Fruit fly (Drosophila melanogaster) whole organism, embryonic: Measurements from ENCODE around the gene Pink1.

Source experiments
- Bdp1 ChIP-seq: fragments of 200-800 bp; sonication (Bioruptor generic); optimal IDR thresholded peaks from 3 replicates; lab custom pipeline; 2016; ENCODE audit warnings: missing biosample characterization, missing genetic modification characterization
- BtbVII ChIP-seq: fragments of 200-800 bp; sonication (Bioruptor generic); optimal IDR thresholded peaks from 3 replicates; lab custom pipeline; 2017; ENCODE audit warnings: missing biosample characterization, mild to moderate bottlenecking, missing genetic modification characterization
- CG10209 ChIP-seq: fragments of 200-800 bp; sonication (Bioruptor generic); optimal IDR thresholded peaks from 3 replicates; lab custom pipeline; 2017; ENCODE audit warnings: missing biosample characterization, mild to moderate bottlenecking, missing genetic modification characterization, missing genetic modification reagents
- CG11247 ChIP-seq: fragments of 200-800 bp; sonication (Bioruptor generic); IDR thresholded peaks from 2 replicates; pipeline ENCODE4 v1.3.6; 2022; ENCODE audit warnings: missing biosample characterization, missing genetic modification characterization
- CG11696 ChIP-seq: fragments of 200-800 bp; sonication (Bioruptor generic); IDR thresholded peaks from 2 replicates; pipeline ENCODE4 v1.3.6; 2022; ENCODE audit warnings: missing biosample characterization, missing genetic modification characterization
- CG11723 ChIP-seq: fragments of 200-800 bp; sonication (Bioruptor generic); optimal IDR thresholded peaks from 2 replicates; lab custom pipeline; 2017; ENCODE audit warnings: missing biosample characterization, mild to moderate bottlenecking, missing genetic modification characterization
- CG12104 ChIP-seq: fragments of 200-800 bp; sonication (Bioruptor generic); optimal IDR thresholded peaks from 3 replicates; lab custom pipeline; 2016; ENCODE audit warnings: missing biosample characterization, missing genetic modification characterization
- CG13424 ChIP-seq: fragments of 200-800 bp; sonication (Bioruptor generic); optimal IDR thresholded peaks from 2 replicates; lab custom pipeline; 2019; ENCODE audit warnings: missing biosample characterization, mild to moderate bottlenecking, missing genetic modification characterization, moderate library complexity
- CG14860 ChIP-seq: fragments of 200-800 bp; sonication (Bioruptor generic); IDR thresholded peaks from 3 replicates; pipeline ENCODE4 v1.3.6; 2022; ENCODE audit warnings: missing biosample characterization, missing genetic modification characterization; ENCODE audit not compliant: partially characterized antibody
- CG1529 ChIP-seq: fragments of 200-800 bp; sonication (Bioruptor generic); optimal IDR thresholded peaks from 3 replicates; lab custom pipeline; 2018; ENCODE audit warnings: missing biosample characterization, missing genetic modification characterization
- CG16815 ChIP-seq: fragments of 200-800 bp; sonication (Bioruptor generic); optimal IDR thresholded peaks from 3 replicates; lab custom pipeline; 2017; ENCODE audit warnings: missing biosample characterization, mild to moderate bottlenecking, missing genetic modification characterization
- CG17361 ChIP-seq: fragments of 200-800 bp; sonication (Bioruptor generic); IDR thresholded peaks from 3 replicates; pipeline ENCODE4 v1.3.6; 2022; ENCODE audit warnings: missing biosample characterization, missing genetic modification characterization
- CG18011 ChIP-seq: fragments of 200-800 bp; sonication (Bioruptor generic); optimal IDR thresholded peaks from 2 replicates; lab custom pipeline; 2017; ENCODE audit warnings: missing biosample characterization, missing genetic modification characterization, mild to moderate bottlenecking, moderate library complexity, missing genotype
- CG18599 ChIP-seq: fragments of 200-800 bp; sonication (Bioruptor generic); optimal IDR thresholded peaks from 3 replicates; lab custom pipeline; 2017; ENCODE audit warnings: missing biosample characterization, missing genetic modification characterization, mild to moderate bottlenecking, moderate library complexity, missing genetic modification reagents
- CG33557 ChIP-seq: fragments of 200-800 bp; sonication (Bioruptor generic); optimal IDR thresholded peaks from 2 replicates; lab custom pipeline; 2019; ENCODE audit warnings: missing biosample characterization, mild to moderate bottlenecking, missing genetic modification characterization, moderate library complexity
- CG34422 ChIP-seq: fragments of 200-800 bp; sonication (Bioruptor generic); IDR thresholded peaks from 3 replicates; pipeline ENCODE4 v1.3.6; 2022; ENCODE audit warnings: missing biosample characterization, missing genetic modification characterization
- CG3995 ChIP-seq: fragments of 200-800 bp; sonication (Bioruptor generic); optimal IDR thresholded peaks from 3 replicates; lab custom pipeline; 2016; ENCODE audit warnings: missing biosample characterization, missing genetic modification characterization
- CG5953 ChIP-seq: fragments of 200-800 bp; sonication (Bioruptor generic); IDR thresholded peaks from 2 replicates; pipeline ENCODE4 v1.3.6; 2022; ENCODE audit warnings: missing biosample characterization, missing genetic modification characterization
- CG6683 ChIP-seq: fragments of 200-800 bp; sonication (Bioruptor generic); optimal IDR thresholded peaks from 2 replicates; lab custom pipeline; 2017; ENCODE audit warnings: missing biosample characterization, mild to moderate bottlenecking, missing genetic modification characterization, missing genetic modification reagents
- CG6813 ChIP-seq: fragments of 200-800 bp; sonication (Bioruptor generic); optimal IDR thresholded peaks from 2 replicates; lab custom pipeline; 2017; ENCODE audit warnings: missing biosample characterization, missing genetic modification characterization, mild to moderate bottlenecking, moderate library complexity, missing genetic modification reagents
- CG7372 ChIP-seq: fragments of 200-800 bp; sonication (Bioruptor generic); IDR thresholded peaks from 2 replicates; pipeline ENCODE4 v1.3.6; 2022; ENCODE audit warnings: missing biosample characterization, missing genetic modification characterization
- CG7745 ChIP-seq: fragments of 200-800 bp; sonication (Bioruptor generic); optimal IDR thresholded peaks from 2 replicates; lab custom pipeline; 2018; ENCODE audit warnings: missing biosample characterization, mild to moderate bottlenecking, missing genetic modification characterization, moderate library complexity
- CG7839 ChIP-seq: fragments of 200-800 bp; sonication (Bioruptor generic); optimal IDR thresholded peaks from 3 replicates; lab custom pipeline; 2018; ENCODE audit warnings: missing biosample characterization, mild to moderate bottlenecking, missing genetic modification characterization, moderate library complexity
- D ChIP-seq, 2 experiments: fragments of 200-800 bp in 1 of 2; fragments of >200 bp in 1 of 2; sonication (Bioruptor generic) in 1 of 2; optimal IDR thresholded peaks; 2 replicates in 1 of 2; 3 replicates in 1 of 2; lab custom pipeline; 2017; ENCODE audit warnings: mild to moderate bottlenecking in 1 of 2, missing biosample characterization in 1 of 2, missing genetic modification characterization in 1 of 2, missing genetic modification reagents in 1 of 2
- Dp ChIP-seq: fragments of 200-800 bp; sonication (Bioruptor generic); optimal IDR thresholded peaks from 2 replicates; lab custom pipeline; 2018; ENCODE audit warnings: missing biosample characterization, mild to moderate bottlenecking, missing genetic modification characterization, moderate library complexity
- Elba2 ChIP-seq: fragments of 200-800 bp; sonication (Bioruptor generic); optimal IDR thresholded peaks from 3 replicates; lab custom pipeline; 2016; ENCODE audit warnings: missing biosample characterization, missing genetic modification characterization
- Gsc ChIP-seq: fragments of 200-800 bp; sonication (Bioruptor generic); IDR thresholded peaks from 2 replicates; pipeline ENCODE4 v1.3.6; 2022; ENCODE audit warnings: missing biosample characterization, missing genetic modification characterization
- Med ChIP-seq: fragments of 200-800 bp; sonication (Bioruptor generic); peaks from one replicate; lab custom pipeline; 2016; ENCODE audit warnings: missing biosample characterization, missing genetic modification characterization, mild to moderate bottlenecking, inconsistent platforms, moderate library complexity
- Meics ChIP-seq: fragments of 200-800 bp; sonication (Bioruptor generic); optimal IDR thresholded peaks from 2 replicates; lab custom pipeline; 2017; ENCODE audit warnings: missing biosample characterization, mild to moderate bottlenecking, missing genetic modification characterization
- NK7.1 ChIP-seq: fragments of 200-800 bp; sonication (Bioruptor generic); optimal IDR thresholded peaks from 3 replicates; lab custom pipeline; 2016; ENCODE audit warnings: missing biosample characterization, missing genetic modification characterization
- Rfx ChIP-seq: fragments of 200-800 bp; sonication (Bioruptor generic); IDR thresholded peaks from 2 replicates; pipeline ENCODE4 v1.3.6; 2022; ENCODE audit warnings: missing biosample characterization, missing genetic modification characterization
- Usf ChIP-seq: fragments of 200-800 bp; sonication (Bioruptor generic); optimal IDR thresholded peaks from 2 replicates; lab custom pipeline; 2017; ENCODE audit warnings: missing genotype, missing biosample characterization, missing genetic modification characterization
- YL-1 ChIP-seq: fragments of 200-800 bp; sonication (Bioruptor generic); optimal IDR thresholded peaks from 3 replicates; lab custom pipeline; 2017; ENCODE audit warnings: missing biosample characterization, mild to moderate bottlenecking, missing genetic modification characterization
- bab2 ChIP-seq: fragments of 200-800 bp; sonication (Bioruptor generic); optimal IDR thresholded peaks from 2 replicates; lab custom pipeline; 2016; ENCODE audit warnings: missing biosample characterization, missing genetic modification characterization
- dmrt11E ChIP-seq: fragments of 200-800 bp; sonication (Bioruptor generic); optimal IDR thresholded peaks from 3 replicates; lab custom pipeline; 2018; ENCODE audit warnings: missing biosample characterization, mild to moderate bottlenecking, missing genetic modification characterization, moderate library complexity
- dpn ChIP-seq, 2 experiments: fragments of 200-800 bp; sonication (Bioruptor generic); optimal IDR thresholded peaks; 3 replicates each; lab custom pipeline; 2016; ENCODE audit warnings: missing biosample characterization in 2 of 2, missing genetic modification characterization in 2 of 2
- eyg ChIP-seq: fragments of 200-800 bp; sonication (Bioruptor generic); optimal IDR thresholded peaks from 3 replicates; lab custom pipeline; 2016; ENCODE audit warnings: missing biosample characterization, missing genetic modification characterization
- hb ChIP-seq: fragments of 200-800 bp; sonication (Bioruptor generic); IDR thresholded peaks from 3 replicates; pipeline ENCODE4 v1.3.6; 2022; ENCODE audit warnings: missing biosample characterization, missing genetic modification characterization; ENCODE audit not compliant: partially characterized antibody
- hkb ChIP-seq, 2 experiments: fragments of 200-800 bp in 1 of 2; fragments of >200 bp in 1 of 2; sonication (Bioruptor generic) in 1 of 2; IDR thresholded peaks in 1 of 2; optimal IDR thresholded peaks in 1 of 2; 2 replicates each; pipeline versions ENCODE4 v1.3.6 to Lab custom; 2017 to 2022; ENCODE audit warnings: missing biosample characterization in 1 of 2, missing genetic modification characterization in 1 of 2
- ind ChIP-seq: fragments of 200-800 bp; sonication (Bioruptor generic); optimal IDR thresholded peaks from 3 replicates; lab custom pipeline; 2016; ENCODE audit warnings: missing biosample characterization, missing genetic modification characterization
- jumu ChIP-seq: fragments of 200-800 bp; sonication (Bioruptor generic); optimal IDR thresholded peaks from 3 replicates; lab custom pipeline; 2016; ENCODE audit warnings: missing biosample characterization, missing genetic modification characterization
- kay ChIP-seq: fragments of 200-800 bp; sonication (Bioruptor generic); optimal IDR thresholded peaks from 2 replicates; lab custom pipeline; 2016; ENCODE audit warnings: missing biosample characterization, missing genetic modification characterization
- mirr ChIP-seq: fragments of 200-800 bp; sonication (Bioruptor generic); optimal IDR thresholded peaks from 3 replicates; lab custom pipeline; 2018; ENCODE audit warnings: missing biosample characterization, mild to moderate bottlenecking, missing genetic modification characterization
- shn ChIP-seq: fragments of 200-800 bp; sonication (Bioruptor generic); optimal IDR thresholded peaks from 3 replicates; lab custom pipeline; 2016; ENCODE audit warnings: missing biosample characterization, missing genetic modification characterization
- tna ChIP-seq: fragments of 200-800 bp; sonication (Bioruptor generic); IDR thresholded peaks from 2 replicates; pipeline ENCODE4 v1.3.6; 2022; ENCODE audit warnings: missing biosample characterization, missing genetic modification characterization; ENCODE audit not compliant: partially characterized antibody
- twi ChIP-seq: fragments of 200-800 bp; optimal IDR thresholded peaks from 2 replicates; lab custom pipeline; 2019; ENCODE audit warnings: missing biosample characterization, mild to moderate bottlenecking, missing genetic modification characterization, moderate library complexity
- tx ChIP-seq: fragments of 200-800 bp; sonication (Bioruptor generic); optimal IDR thresholded peaks from 2 replicates; lab custom pipeline; 2016; ENCODE audit warnings: missing biosample characterization, missing genetic modification characterization
- wek ChIP-seq: fragments of 200-800 bp; sonication (Bioruptor generic); optimal IDR thresholded peaks from 3 replicates; lab custom pipeline; 2018; ENCODE audit warnings: missing biosample characterization, mild to moderate bottlenecking, missing genetic modification characterization, moderate library complexity

Pink1 gene

DNA sequence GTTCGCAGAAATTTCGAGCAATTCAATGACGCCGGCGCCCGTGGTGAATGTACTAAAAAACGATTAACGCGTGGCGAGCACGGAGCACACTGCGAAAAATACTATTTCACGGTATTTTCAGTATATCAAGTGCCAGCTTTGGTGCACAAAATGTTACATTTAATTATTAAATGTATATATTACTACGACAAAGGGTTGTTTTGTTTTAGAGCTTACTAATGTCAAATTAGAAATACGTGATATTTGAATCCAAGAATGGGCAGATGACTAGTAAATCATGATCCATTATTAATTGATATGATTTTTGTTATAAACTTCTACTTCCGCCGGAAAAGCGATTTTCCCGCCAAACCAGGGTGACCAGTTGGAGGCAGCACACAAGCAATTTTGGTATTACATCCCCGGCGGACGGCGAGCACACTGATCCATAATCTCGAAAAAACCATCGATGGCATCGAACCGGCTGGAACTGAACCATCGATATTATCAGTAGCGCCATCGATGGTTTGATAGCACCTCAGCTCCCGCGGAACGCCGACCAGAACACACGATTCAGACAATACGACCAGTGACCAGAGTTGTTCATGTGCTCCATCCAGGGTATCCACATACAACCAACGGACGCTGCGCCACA lies 29.3 kb upstream of the Pink1 start, which contains the start of the genes CG3226 and Cdc7 (continued):
- TF ChIP-seq Med (GFP tag; lab: Kevin White, UChicago): peak; percentile 96
- peak; percentile 77 for TF ChIP-seq CG33557 (GFP tag; lab: Kevin White, UChicago)
- TF ChIP-seq CG6813 (GFP tag; lab: Kevin White, UChicago): peak; percentile 75
- peak; percentile 65 for TF ChIP-seq twi
- peak; percentile 52 for TF ChIP-seq CG11723 (GFP tag; lab: Kevin White, UChicago)
- TF ChIP-seq CG11247 (GFP tag; lab: Robert Waterston, UW): peak; percentile 37; the same call in 1 of the 2 replicates
- TF ChIP-seq NK7.1 (GFP tag; lab: Kevin White, UChicago): no peak
- peak; percentile 48 for TF ChIP-seq Bdp1
- peak; percentile 17 for TF ChIP-seq eyg (GFP tag; lab: Kevin White, UChicago)
- TF ChIP-seq CG7839: peak; percentile 68
- peak; percentile 42 for TF ChIP-seq CG13424 (tag; lab: Kevin White, UChicago)
- TF ChIP-seq Elba2: no peak
- peak; percentile 81 for TF ChIP-seq CG17361
- peak; percentile 58; the same call in 1 of the 3 replicates for TF ChIP-seq hb
- TF ChIP-seq CG10209 (GFP tag; lab: Kevin White, UChicago): peak; percentile 74
- no peak for TF ChIP-seq CG5953 (GFP tag; lab: Robert Waterston, UW)
- peak; percentile 83 for TF ChIP-seq Rfx (GFP tag; lab: Robert Waterston, UW)
- TF ChIP-seq Dp: peak; percentile 62
- peak; percentile 52 for TF ChIP-seq dmrt11E (tag; lab: Kevin White, UChicago)
- peak; percentile 65 for TF ChIP-seq shn (GFP tag; lab: Kevin White, UChicago)
- peak; percentile 26 for TF ChIP-seq ind (GFP tag; lab: Kevin White, UChicago)
- TF ChIP-seq mirr: peak; percentile 73
- peak; percentile 48 for TF ChIP-seq Usf (GFP tag; lab: Kevin White, UChicago)
- TF ChIP-seq CG18011 (GFP tag; lab: Kevin White, UChicago): peak; percentile 54
- TF ChIP-seq kay (GFP tag; lab: Kevin White, UChicago): no peak
- peak; percentile 88 for TF ChIP-seq YL-1
- TF ChIP-seq Meics (GFP tag; lab: Kevin White, UChicago): peak; percentile 89
- TF ChIP-seq CG6683: peak; percentile 59
- TF ChIP-seq tx: no peak
- TF ChIP-seq CG18599 (GFP tag; lab: Kevin White, UChicago): peak; percentile 83
- TF ChIP-seq tna (GFP tag; lab: Robert Waterston, UW): peak; percentile 72
- peak; percentile 35 for TF ChIP-seq bab2 (GFP tag; lab: Kevin White, UChicago)
- TF ChIP-seq CG11696 (GFP tag; lab: Robert Waterston, UW): 0 out of 2 replicates have a peak, but pooled peaks have one; percentile 11
- TF ChIP-seq Gsc (GFP tag; lab: Robert Waterston, UW): no peak
- peak; percentile 6 for TF ChIP-seq jumu (GFP tag; lab: Kevin White, UChicago)
- TF ChIP-seq CG16815 (GFP tag; lab: Kevin White, UChicago): no peak
- TF ChIP-seq CG12104 (GFP tag; lab: Kevin White, UChicago): peak; percentile 76
- TF ChIP-seq hkb (optimal IDR thresholded peaks at IDR 0.05; lab: Kevin White, UChicago): no peak
- peak; percentile 41; the same call in 1 of the 2 replicates for TF ChIP-seq hkb (GFP tag; IDR thresholded peaks at IDR 0.05; lab: Robert Waterston, UW)
- peak; percentile 62 for TF ChIP-seq CG1529 (GFP tag; lab: Kevin White, UChicago)
- TF ChIP-seq CG34422 (GFP tag; lab: Robert Waterston, UW): peak; percentile 67; the same call in 1 of the 3 replicates
- peak; percentile 74 for TF ChIP-seq wek (GFP tag; lab: Kevin White, UChicago)
- TF ChIP-seq CG14860 (GFP tag; lab: Robert Waterston, UW): peak; percentile 56
- peak; percentile 40; the same call in 1 of the 2 replicates for TF ChIP-seq CG7372 (GFP tag; lab: Robert Waterston, UW)
- no peak for TF ChIP-seq D (optimal IDR thresholded peaks at IDR 0.05; lab: Kevin White, UChicago)
- peak; percentile 43 for TF ChIP-seq D (GFP tag; optimal IDR thresholded peaks at IDR 0.05; lab: Kevin White, UChicago)
- TF ChIP-seq CG3995: peak; percentile 72
- peak; percentile 14 for TF ChIP-seq CG7745 (tag; lab: Kevin White, UChicago)
- TF ChIP-seq BtbVII (GFP tag; lab: Kevin White, UChicago): peak; percentile 83
- peak; percentile 25 to 46 for TF ChIP-seq dpn (GFP tag; optimal IDR thresholded peaks at IDR 0.05; lab: Kevin White, UChicago)
